Worm (Caenorhabditis elegans) whole organism, L4 larva: Measurements from ENCODE around the gene Y75B8A.6.

Experiments used
- ceh-82 ChIP-seq: sonication (generic microtip); optimal IDR thresholded peaks from 2 replicates; lab custom pipeline; 2017; ENCODE audit warnings: missing biosample characterization, missing genetic modification characterization
- pqm-1 ChIP-seq: sonication (generic microtip); optimal IDR thresholded peaks from 2 replicates; lab custom pipeline; 2017; ENCODE audit warnings: missing biosample characterization, missing genetic modification characterization
- ztf-11 ChIP-seq: fragments of 150-350 bp; optimal IDR thresholded peaks from 2 replicates; lab custom pipeline; 2014; ENCODE audit warnings: missing biosample characterization, missing genetic modification characterization

DNA sequence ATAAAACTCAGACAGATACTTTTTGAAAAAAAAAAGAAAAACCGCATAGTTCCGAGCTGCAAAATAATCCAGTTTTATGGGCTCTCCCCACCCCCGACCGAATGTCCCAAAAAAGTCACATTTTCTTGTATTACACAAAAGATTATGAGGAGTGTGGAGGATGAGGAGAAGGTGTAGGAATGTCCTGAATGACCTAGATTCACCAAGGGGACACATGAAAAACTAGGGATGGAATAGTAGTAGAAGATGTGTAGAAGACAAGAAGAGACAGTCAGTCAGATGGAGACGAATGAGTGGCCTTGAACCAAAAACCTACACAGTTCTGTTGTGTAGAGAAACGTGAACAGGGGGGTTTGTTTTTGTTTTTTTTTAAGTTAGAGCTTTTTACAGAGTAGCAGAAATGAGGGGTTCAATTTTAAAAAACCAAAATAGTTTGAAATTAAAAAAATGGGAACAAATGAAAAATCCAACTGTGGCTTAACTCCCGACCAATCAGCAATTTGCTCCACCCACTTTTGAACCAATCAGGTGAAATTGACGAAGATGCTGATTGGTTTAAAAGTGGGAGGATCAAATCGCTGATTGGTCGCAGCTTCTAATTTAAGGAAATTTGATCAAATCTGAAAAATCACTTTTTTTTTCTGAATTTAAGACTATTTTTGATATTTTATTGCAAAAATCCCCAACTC is 12.4 kb upstream of the Y75B8A.6 start:
- TF ChIP-seq ceh-82 = no peak
- no peak for TF ChIP-seq ztf-11 (tag; lab: Kevin White, UChicago)
- TF ChIP-seq pqm-1 (tag; lab: Kevin White, UChicago) = no peak
